Worm (Caenorhabditis elegans): Measurements from ENCODE around the gene acs-4.
A peak's percentile ranks its signal among the peaks of the same experiment; 100 is the strongest.

Gene acs-4

ce11 chrIII:7212028-7212427, 44.4 kb downstream of the acs-4 start:
- TF ChIP-seq pha-4 (tag; optimal IDR thresholded peaks at IDR 0.05) (no peak), ceh-31 (tag; optimal IDR thresholded peaks at IDR 0.05) (no peak), fkh-6 (tag; optimal IDR thresholded peaks at IDR 0.05) (no peak), pag-3 (tag; optimal IDR thresholded peaks at IDR 0.05; ENCODE audit: borderline replicate concordance) (no peak), ama-1 (optimal IDR thresholded peaks at IDR 0.05) (no peak), hlh-6 (tag; optimal IDR thresholded peaks at IDR 0.05) (no peak), Y22D7AL.16 (tag; optimal IDR thresholded peaks at IDR 0.05) (no peak), unc-3 (GFP tag; conservative IDR thresholded peaks at IDR 0.05) (no peak), unc-3 (tag; optimal IDR thresholded peaks at IDR 0.05) (no peak), K02D7.2 (tag; optimal IDR thresholded peaks at IDR 0.05) (no peak), unc-55 (GFP tag; optimal IDR thresholded peaks at IDR 0.05) (no peak), fax-1 (tag; optimal IDR thresholded peaks at IDR 0.05) (no peak), C38D4.7 (GFP tag; optimal IDR thresholded peaks at IDR 0.05) (no peak), rnt-1 (tag; optimal IDR thresholded peaks at IDR 0.05) (no peak), ceh-19 (GFP tag; optimal IDR thresholded peaks at IDR 0.05) (no peak), ceh-30 (tag; optimal IDR thresholded peaks at IDR 0.05) (no peak)

- TF ChIP-seq rnt-1 (tag; optimal IDR thresholded peaks at IDR 0.05), result peak; percentile 23
- TF ChIP-seq zip-5 (tag; optimal IDR thresholded peaks at IDR 0.05), result no peak
These were observed 47.9 kb downstream of the acs-4 start for ce11 chrIII:7215532-7215931.

- TF ChIP-seq ceh-2 (tag; optimal IDR thresholded peaks at IDR 0.05), result no peak
- no peak for TF ChIP-seq hlh-13 (GFP tag; optimal IDR thresholded peaks at IDR 0.05)
- no peak for TF ChIP-seq dve-1 (tag; optimal IDR thresholded peaks at IDR 0.05)
- TF ChIP-seq hlh-15 (tag; optimal IDR thresholded peaks at IDR 0.05), result no peak
- TF ChIP-seq eyg-1 (tag; optimal IDR thresholded peaks at IDR 0.05), result no peak
- no peak for TF ChIP-seq F13H6.1 (tag; optimal IDR thresholded peaks at IDR 0.05)
- no peak for TF ChIP-seq pqm-1 (tag; optimal IDR thresholded peaks at IDR 0.05)
- no peak for TF ChIP-seq ceh-34 (tag; optimal IDR thresholded peaks at IDR 0.05)
- no peak for TF ChIP-seq unc-86 (tag; optimal IDR thresholded peaks at IDR 0.05)
- TF ChIP-seq nhr-232 (tag; optimal IDR thresholded peaks at IDR 0.05), result no peak
- no peak for TF ChIP-seq ceh-6 (GFP tag; optimal IDR thresholded peaks at IDR 0.05)
- no peak for TF ChIP-seq ahr-1 (tag; optimal IDR thresholded peaks at IDR 0.05)
- no peak for TF ChIP-seq ttx-3 (tag; optimal IDR thresholded peaks at IDR 0.05)
- TF ChIP-seq ceh-31 (tag; optimal IDR thresholded peaks at IDR 0.05), result no peak
- no peak for TF ChIP-seq ceh-9 (tag; optimal IDR thresholded peaks at IDR 0.05)
- no peak for TF ChIP-seq nfya-1 (tag; optimal IDR thresholded peaks at IDR 0.05)
- no peak for TF ChIP-seq pat-9 (tag; optimal IDR thresholded peaks at IDR 0.05)
- TF ChIP-seq sox-4 (tag; optimal IDR thresholded peaks at IDR 0.05), result no peak
These were observed 48.6 kb downstream of the acs-4 start, which contains the start of gene R151.1 for ce11 chrIII:7216226-7216625. R151.1 (plus strand) TSS chrIII:7216526.

- TF ChIP-seq rnt-1 (tag; optimal IDR thresholded peaks at IDR 0.05) (peak; percentile 78), fkh-10 (GFP tag; optimal IDR thresholded peaks at IDR 0.05) (no peak), ets-4 (tag; optimal IDR thresholded peaks at IDR 0.05) (no peak), dve-1 (tag; optimal IDR thresholded peaks at IDR 0.05) (no peak), hlh-13 (GFP tag; optimal IDR thresholded peaks at IDR 0.05) (no peak), K09A11.1 (tag; optimal IDR thresholded peaks at IDR 0.05; ENCODE audit: insufficient read depth) (no peak), ama-1 (optimal IDR thresholded peaks at IDR 0.05) (no peak), fkh-6 (tag; optimal IDR thresholded peaks at IDR 0.05) (no peak), ref-2 (tag; optimal IDR thresholded peaks at IDR 0.05) (no peak), ceh-34 (tag; optimal IDR thresholded peaks at IDR 0.05) (peak; percentile 6), pha-4 (tag; optimal IDR thresholded peaks at IDR 0.05) (no peak), nfya-1 (tag; optimal IDR thresholded peaks at IDR 0.05) (peak; percentile 46), pax-1 (tag; optimal IDR thresholded peaks at IDR 0.05) (no peak), pros-1 (tag; optimal IDR thresholded peaks at IDR 0.05) (no peak), sox-2 (GFP tag; IDR thresholded peaks at IDR 0.05) (no peak), elt-4 (tag; optimal IDR thresholded peaks at IDR 0.05) (no peak), pha-2 (tag; optimal IDR thresholded peaks at IDR 0.05) (no peak), ahr-1 (tag; optimal IDR thresholded peaks at IDR 0.05) (no peak), hlh-8 (tag; optimal IDR thresholded peaks at IDR 0.05) (no peak), ceh-14 (tag; optimal IDR thresholded peaks at IDR 0.05) (no peak), fax-1 (tag; optimal IDR thresholded peaks at IDR 0.05) (no peak), ceh-18 (tag; optimal IDR thresholded peaks at IDR 0.05) (peak; percentile 92), dmd-4 (tag; optimal IDR thresholded peaks at IDR 0.05; ENCODE audit: borderline replicate concordance) (no peak), npax-4 (tag; optimal IDR thresholded peaks at IDR 0.05) (no peak)
These were observed 49.4 kb downstream of the acs-4 start for ce11 chrIII:7216924-7217521.
